Worm (Caenorhabditis elegans): ENCODE measurements around the gene polh-1.

polh-1 gene

ce11 chrIII:1928741-1929499 is 21.1 kb downstream of the polh-1 start:
- TF ChIP-seq W03F9.2 (tag; optimal IDR thresholded peaks at IDR 0.05) (no peak), him-1 (tag; optimal IDR thresholded peaks at IDR 0.05) (no peak)

- no peak for TF ChIP-seq W03F9.2 (tag; optimal IDR thresholded peaks at IDR 0.05)
- no peak for TF ChIP-seq him-1 (tag; optimal IDR thresholded peaks at IDR 0.05)
- no peak for TF ChIP-seq dao-5 (tag; optimal IDR thresholded peaks at IDR 0.05)
Measured at ce11 chrIII:1927230-1927629, 22.8 kb downstream of the polh-1 start.

- peak; percentile 16 for TF ChIP-seq W03F9.2 (tag; optimal IDR thresholded peaks at IDR 0.05)
- no peak for TF ChIP-seq dao-5 (tag; optimal IDR thresholded peaks at IDR 0.05)
- TF ChIP-seq him-1 (tag; optimal IDR thresholded peaks at IDR 0.05), result peak; percentile 2
Measured at ce11 chrIII:1926456-1926855, 23.6 kb downstream of the polh-1 start.

ce11 chrIII:1925786-1926185 is 24.3 kb downstream of the polh-1 start:
- TF ChIP-seq him-1 (tag; optimal IDR thresholded peaks at IDR 0.05) (no peak), W03F9.2 (tag; optimal IDR thresholded peaks at IDR 0.05) (no peak), dao-5 (tag; optimal IDR thresholded peaks at IDR 0.05) (no peak)

DNA sequence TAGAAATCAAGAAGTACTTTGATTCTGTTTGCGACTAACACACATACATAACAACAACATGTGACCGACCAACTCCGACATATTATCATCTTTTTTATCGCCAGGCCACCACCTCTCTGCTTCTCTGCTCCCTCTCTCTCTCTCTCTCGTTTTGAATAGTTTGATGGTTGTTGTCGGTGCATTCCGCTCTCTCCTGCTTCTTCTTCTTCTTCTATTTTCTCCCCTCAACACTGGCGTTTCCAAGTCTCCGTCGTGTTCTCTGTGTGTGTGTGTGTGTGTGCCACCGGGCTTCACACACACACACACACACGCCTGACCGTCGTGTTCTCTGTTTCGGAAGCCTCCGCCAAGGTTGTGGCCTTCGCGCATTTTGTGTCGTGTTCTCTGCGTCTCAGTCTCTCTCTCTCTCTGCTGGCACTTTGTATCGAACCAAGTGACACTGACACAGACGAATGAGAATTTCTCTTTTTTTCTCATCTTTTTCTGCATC is 25.0 kb downstream of the polh-1 start:
- TF ChIP-seq W03F9.2 (tag; optimal IDR thresholded peaks at IDR 0.05) (peak; percentile 58), him-1 (tag; optimal IDR thresholded peaks at IDR 0.05) (peak; percentile 79), dao-5 (tag; optimal IDR thresholded peaks at IDR 0.05) (no peak)

ce11 chrIII:1923419-1924318 is 26.4 kb downstream of the polh-1 start:
- TF ChIP-seq him-1 (tag; optimal IDR thresholded peaks at IDR 0.05), result peak; percentile 72
- no peak for TF ChIP-seq dao-5 (tag; optimal IDR thresholded peaks at IDR 0.05)

ce11 chrIII:1922516-1922915 is 27.6 kb downstream of the polh-1 start:
- TF ChIP-seq him-1 (tag; optimal IDR thresholded peaks at IDR 0.05), result no peak
- TF ChIP-seq dao-5 (tag; optimal IDR thresholded peaks at IDR 0.05), result no peak
- no peak for TF ChIP-seq W03F9.2 (tag; optimal IDR thresholded peaks at IDR 0.05)

DNA sequence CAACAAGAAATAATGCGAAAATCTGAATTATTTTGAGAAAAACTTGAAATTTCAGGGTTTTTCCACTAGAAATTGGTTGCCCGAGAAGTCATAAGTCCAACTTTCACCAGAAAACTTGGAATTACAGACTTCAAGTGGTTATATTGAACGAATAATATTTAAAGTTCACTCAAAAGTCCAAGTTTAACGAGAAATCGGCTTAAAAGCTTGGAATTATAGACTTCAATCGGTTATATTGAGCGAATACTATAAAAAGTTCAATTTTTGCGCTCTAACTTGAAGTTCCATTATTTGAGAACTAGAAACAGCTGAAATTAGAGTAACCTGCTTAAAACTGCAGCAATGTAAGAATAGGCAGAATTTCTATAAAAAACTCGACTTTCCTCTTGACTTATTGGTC is 28.0 kb downstream of the polh-1 start:
- no peak for TF ChIP-seq W03F9.2 (tag; optimal IDR thresholded peaks at IDR 0.05)
- TF ChIP-seq dao-5 (tag; optimal IDR thresholded peaks at IDR 0.05), result no peak
- TF ChIP-seq him-1 (tag; optimal IDR thresholded peaks at IDR 0.05), result no peak

DNA sequence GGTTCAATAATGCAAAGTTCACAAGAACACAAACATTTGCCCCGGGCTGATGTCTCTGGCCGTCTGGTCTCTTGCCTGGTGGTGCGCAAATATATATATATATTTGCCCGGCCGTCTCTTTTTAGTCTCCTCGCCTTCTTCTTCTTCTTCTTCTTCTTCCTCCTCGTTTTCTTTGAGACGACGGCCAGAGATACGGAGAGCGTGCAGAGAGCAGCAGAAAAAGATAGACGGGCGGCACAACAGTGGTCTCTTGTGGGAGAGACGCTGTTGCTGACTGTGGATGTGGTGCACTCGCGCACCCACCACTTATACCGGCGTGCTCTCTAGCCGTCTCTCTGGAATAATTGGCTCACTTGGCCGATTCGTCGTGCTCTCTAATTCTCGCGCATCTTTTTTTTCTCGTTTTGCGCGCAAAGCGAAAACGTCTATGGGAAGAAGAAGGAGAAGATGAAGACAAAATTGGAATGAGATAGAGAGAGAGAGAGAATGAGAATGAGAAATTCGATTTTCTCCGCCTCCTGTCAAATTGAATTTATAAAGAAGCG is 28.9 kb downstream of the polh-1 start:
- TF ChIP-seq W03F9.2 (tag; optimal IDR thresholded peaks at IDR 0.05) (peak; percentile 65), him-1 (tag; optimal IDR thresholded peaks at IDR 0.05) (peak; percentile 97), dao-5 (tag; optimal IDR thresholded peaks at IDR 0.05) (peak; percentile 47)

DNA sequence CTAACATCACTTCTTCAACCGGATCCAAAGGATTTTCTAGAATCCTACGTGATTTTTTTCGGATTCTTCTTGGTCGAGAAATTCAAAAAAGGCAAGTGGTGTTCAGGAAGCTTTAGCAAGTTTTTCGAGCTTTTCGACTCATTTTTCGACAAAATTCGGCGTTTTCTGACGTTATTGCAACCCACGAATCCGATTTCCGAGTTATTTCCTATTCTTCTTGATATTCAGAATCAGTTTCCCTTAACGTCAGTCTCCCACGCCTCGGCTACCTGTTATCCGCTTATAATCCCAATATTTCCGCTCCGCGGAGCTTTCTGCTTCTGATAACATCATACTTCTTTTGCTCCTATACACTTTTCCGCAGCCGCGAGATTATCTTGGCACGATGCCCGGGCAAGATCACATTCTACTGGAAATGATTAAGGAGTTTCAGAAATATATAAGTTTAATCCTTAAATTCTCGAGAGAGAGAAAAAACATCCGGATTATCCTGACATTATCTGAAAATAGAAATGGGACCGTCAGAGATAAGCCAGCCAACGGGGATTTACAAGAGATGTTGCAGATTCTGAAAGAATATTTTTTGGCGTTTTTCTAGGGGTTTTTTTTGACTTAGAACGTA is 31.6 kb downstream of the polh-1 start:
- TF ChIP-seq dao-5 (tag; optimal IDR thresholded peaks at IDR 0.05) (no peak), him-1 (tag; optimal IDR thresholded peaks at IDR 0.05) (no peak), W03F9.2 (tag; optimal IDR thresholded peaks at IDR 0.05) (no peak)

- TF ChIP-seq him-1 (tag; optimal IDR thresholded peaks at IDR 0.05) (no peak), W03F9.2 (tag; optimal IDR thresholded peaks at IDR 0.05) (peak; percentile 86)
Measured at ce11 chrIII:1905589-1905988, 44.5 kb downstream of the polh-1 start, which contains the start of the genes B0524.6 and pqn-41. Gene B0524.6 (minus strand): TSS chrIII:1905640. Gene pqn-41 (plus strand): TSS chrIII:1905958.

DNA sequence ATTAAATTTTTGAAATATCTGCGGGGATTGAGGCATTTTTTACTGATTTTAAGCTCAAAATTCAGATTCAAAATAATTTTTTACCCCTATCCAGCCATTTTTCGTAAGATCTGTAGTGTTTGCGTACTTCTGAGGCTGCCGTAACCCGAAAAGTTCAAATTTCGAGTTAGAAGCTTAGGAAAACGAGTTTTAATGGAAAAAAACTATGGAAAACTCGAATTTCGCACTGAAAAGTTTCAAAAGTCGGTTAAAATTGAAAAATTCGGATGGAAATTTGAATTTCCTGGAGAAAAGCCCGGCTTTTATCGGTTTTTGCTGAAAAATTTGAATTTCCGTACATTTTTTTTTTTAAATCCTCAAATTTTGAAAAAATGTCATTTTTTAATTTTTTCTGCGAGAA is 46.1 kb downstream of the polh-1 start:
- no peak for TF ChIP-seq him-1 (tag; optimal IDR thresholded peaks at IDR 0.05)
- TF ChIP-seq W03F9.2 (tag; optimal IDR thresholded peaks at IDR 0.05), result no peak
- no peak for TF ChIP-seq dao-5 (tag; optimal IDR thresholded peaks at IDR 0.05)

All from whole organism, L4/young adult.